Worm (Caenorhabditis elegans) whole organism, L4/young adult: ENCODE measurements around the gene R08B4.3.

ENCODE experiments used
- W03F9.2 ChIP-seq: fragments of 150-350 bp; optimal IDR thresholded peaks from 2 replicates; lab custom pipeline; 2014; ENCODE audit warnings: missing biosample characterization, missing genetic modification characterization
- dao-5 ChIP-seq: sonication (generic microtip); optimal IDR thresholded peaks from 2 replicates; lab custom pipeline; 2016; ENCODE audit warnings: missing genotype, missing genetic modification characterization, moderate library complexity, missing compliant biosample characterization
- him-1 ChIP-seq: sonication (generic microtip); optimal IDR thresholded peaks from 2 replicates; lab custom pipeline; 2016; ENCODE audit warnings: missing genotype, missing genetic modification reagents, missing genetic modification characterization, missing compliant biosample characterization

Gene R08B4.3

ce11 chrX:11079667-11080066, 41.1 kb downstream of the R08B4.3 start, which contains the start of gene W04G3.13:
Gene W04G3.13, minus strand, starts transcription at chrX:11079767.
- TF ChIP-seq W03F9.2 = no peak
- no peak for TF ChIP-seq dao-5 (tag; lab: Kevin White, UChicago)
- TF ChIP-seq him-1 (tag; lab: Kevin White, UChicago) = no peak

- no peak for TF ChIP-seq him-1 (tag; lab: Kevin White, UChicago)
- no peak for TF ChIP-seq dao-5 (tag; lab: Kevin White, UChicago)
- TF ChIP-seq W03F9.2 = no peak
Measured at ce11 chrX:11078150-11078549, 42.7 kb downstream of the R08B4.3 start, which contains the start of gene W04G3.10. Gene W04G3.10, minus strand, starts transcription at chrX:11078250.

DNA sequence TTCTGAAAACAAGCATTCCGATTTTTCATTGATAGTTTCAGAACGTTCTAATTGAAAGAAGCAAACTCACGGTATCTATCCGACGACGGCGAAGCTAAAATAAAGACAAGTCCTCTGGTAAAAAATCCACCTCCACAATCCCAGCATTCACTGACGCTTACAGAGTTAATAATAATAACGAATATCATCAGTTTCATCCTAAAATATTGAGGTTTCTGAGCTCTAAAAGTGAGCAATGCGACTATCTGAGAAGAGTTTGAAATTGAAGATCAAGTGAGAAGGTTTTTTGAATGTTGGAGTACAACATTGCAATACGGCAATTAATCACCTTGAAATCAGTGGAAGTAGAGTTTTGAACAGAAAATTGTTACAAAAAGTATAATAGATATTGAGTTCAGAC, 44.3 kb downstream of the R08B4.3 start, which contains the start of gene W04G3.12:
Gene W04G3.12, minus strand, starts transcription at position 311 of the 400 bp plus-strand sequence.
- TF ChIP-seq W03F9.2 (no peak), him-1 (tag; lab: Kevin White, UChicago) (no peak)

ce11 chrX:11073358-11073757, 47.4 kb downstream of the R08B4.3 start, which contains the start of gene W04G3.5:
Gene W04G3.5, plus strand, starts transcription at chrX:11073658.
- TF ChIP-seq him-1 (tag; lab: Kevin White, UChicago) = no peak
- no peak for TF ChIP-seq dao-5 (tag; lab: Kevin White, UChicago)
- TF ChIP-seq W03F9.2 = no peak

DNA sequence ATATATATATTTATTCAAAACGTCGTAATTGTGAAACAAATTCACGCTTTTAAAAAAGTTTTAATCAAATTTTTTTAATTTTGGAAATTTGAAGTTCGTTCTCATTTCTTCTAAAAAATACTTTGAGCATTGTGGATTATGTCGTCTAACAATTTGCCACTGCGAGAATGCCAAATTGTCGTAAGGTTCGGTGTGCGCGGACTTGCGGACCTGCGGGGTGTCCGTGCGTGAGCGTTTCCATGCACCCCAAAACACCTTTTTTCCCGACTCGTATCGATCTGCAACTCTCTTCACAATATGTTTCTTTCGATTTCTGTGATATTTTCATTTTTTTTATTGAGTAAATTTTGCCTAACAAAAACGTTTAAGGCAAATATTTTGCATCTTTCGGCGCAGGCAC, 48.1 kb downstream of the R08B4.3 start:
- TF ChIP-seq dao-5 (tag; lab: Kevin White, UChicago) = no peak
- TF ChIP-seq him-1 (tag; lab: Kevin White, UChicago) = no peak
- TF ChIP-seq W03F9.2 = no peak
